Worm (Caenorhabditis elegans) whole organism, L1 larva: Measurements from ENCODE around the gene Y82E9BL.18.
"Not testable (repeated sequence)": the region's sequence is repeated elsewhere in the genome, so short reads cannot be mapped to it uniquely, and the experiment has no call there.

ENCODE experiments used
- aly-2 ChIP-seq: fragments of 150-350 bp; optimal IDR thresholded peaks from 2 replicates; lab custom pipeline; 2014; ENCODE audit warnings: missing biosample characterization, missing genetic modification characterization
- blmp-1 ChIP-seq: fragments of 150-350 bp; optimal IDR thresholded peaks from 2 replicates; lab custom pipeline; 2014; ENCODE audit warnings: missing biosample characterization, missing genetic modification characterization
- fkh-10 ChIP-seq: sonication (generic microtip); optimal IDR thresholded peaks from 2 replicates; lab custom pipeline; 2017; ENCODE audit warnings: missing biosample characterization, missing genetic modification reagents, missing genetic modification characterization
- fkh-4 ChIP-seq: sonication (generic microtip); optimal IDR thresholded peaks from 2 replicates; lab custom pipeline; 2016; ENCODE audit warnings: missing compliant biosample characterization, missing genetic modification characterization, borderline replicate concordance
- lin-14 ChIP-seq: fragments of 200-800 bp; sonication (Bioruptor generic); optimal IDR thresholded peaks from 2 replicates; lab custom pipeline; 2018; ENCODE audit warnings: mild to moderate bottlenecking, missing genetic modification characterization, moderate library complexity, missing compliant biosample characterization
- nhr-12 ChIP-seq: sonication (generic microtip); optimal IDR thresholded peaks from 2 replicates; lab custom pipeline; 2017; ENCODE audit warnings: missing biosample characterization, missing genetic modification characterization
- nhr-90 ChIP-seq: sonication (generic microtip); optimal IDR thresholded peaks from 2 replicates; lab custom pipeline; 2016; ENCODE audit warnings: mild to moderate bottlenecking, missing genetic modification characterization, missing compliant biosample characterization; ENCODE audit not compliant: poor library complexity
- tlp-1 ChIP-seq: fragments of 150-350 bp; optimal IDR thresholded peaks from 2 replicates; lab custom pipeline; 2014; ENCODE audit warnings: missing biosample characterization, missing genetic modification characterization

DNA sequence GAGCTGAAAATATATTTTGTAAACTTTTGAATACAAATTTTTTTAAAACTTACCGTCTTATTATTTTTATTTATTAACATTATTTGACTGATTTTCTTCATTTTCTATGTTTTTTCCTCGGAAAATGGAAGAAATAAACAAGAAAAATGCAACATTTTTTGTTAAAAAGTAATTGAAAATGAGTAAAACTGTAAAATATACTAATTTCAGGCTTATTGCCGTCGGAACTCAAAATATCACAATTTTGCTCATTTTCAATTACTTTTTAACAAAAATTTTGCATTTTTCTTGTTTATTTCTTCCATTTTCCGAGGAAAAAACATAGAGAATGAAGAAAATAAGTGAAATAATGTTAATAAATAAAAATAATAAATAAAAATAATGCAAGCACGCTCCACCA is 48.9 kb downstream of the Y82E9BL.18 start, which contains the start of gene Y82E9BR.10:
- TF ChIP-seq nhr-12 (tag; lab: Kevin White, UChicago); tlp-1 (tag; lab: Kevin White, UChicago); fkh-4 (tag; lab: Kevin White, UChicago); blmp-1 (tag; lab: Kevin White, UChicago); lin-14 (GFP tag; lab: Kevin White, UChicago); fkh-10 (GFP tag; lab: Kevin White, UChicago); aly-2 (tag; lab: Kevin White, UChicago); nhr-90: not testable (repeated sequence)
